Worm (Caenorhabditis elegans): ENCODE results near the gene R07B7.2.

ce11 chrV:12040823-12041606, 18.5 kb downstream of the R07B7.2 start, which contains the start of the genes kup-1 and F10C2.4:
- TF ChIP-seq egl-44 (GFP tag; IDR thresholded peaks at IDR 0.05) (no peak), nhr-179 (tag; optimal IDR thresholded peaks at IDR 0.05) (no peak), K11D2.4 (GFP tag; IDR thresholded peaks at IDR 0.05) (no peak), ceh-91 (GFP tag; IDR thresholded peaks at IDR 0.05) (no peak), dpl-1 (GFP tag; optimal IDR thresholded peaks at IDR 0.05) (peak; percentile 81)
